Fruit fly (Drosophila melanogaster) whole organism, embryonic: ENCODE data around the gene CG32106.

Experiments
- Ada2b ChIP-seq: fragments of 200-800 bp; sonication (Bioruptor generic); IDR thresholded peaks from 2 replicates; pipeline ENCODE4 v1.3.6; 2022; ENCODE audit warnings: missing biosample characterization, missing genetic modification characterization
- Atf-2 ChIP-seq: fragments of 200-800 bp; sonication (Bioruptor generic); optimal IDR thresholded peaks from 2 replicates; lab custom pipeline; 2016; ENCODE audit warnings: missing biosample characterization, missing genetic modification characterization
- Atf6 ChIP-seq: fragments of 200-800 bp; sonication (Bioruptor generic); IDR thresholded peaks from 2 replicates; pipeline ENCODE4 v1.3.6; 2022; ENCODE audit warnings: missing biosample characterization, missing genetic modification characterization
- CG10147 ChIP-seq: fragments of 200-800 bp; sonication (Bioruptor generic); optimal IDR thresholded peaks from 2 replicates; lab custom pipeline; 2019; ENCODE audit warnings: missing biosample characterization, mild to moderate bottlenecking, missing genetic modification characterization, moderate library complexity
- CG10267 ChIP-seq: fragments of 200-800 bp; sonication (Bioruptor generic); optimal IDR thresholded peaks from 2 replicates; lab custom pipeline; 2018; ENCODE audit warnings: missing biosample characterization, mild to moderate bottlenecking, missing genetic modification characterization, moderate library complexity
- CG10366 ChIP-seq: fragments of 200-800 bp; sonication (Bioruptor generic); IDR thresholded peaks from 2 replicates; pipeline ENCODE4 v1.3.6; 2022; ENCODE audit warnings: missing biosample characterization, missing genetic modification characterization
- CG11085 ChIP-seq: fragments of 200-800 bp; sonication (Bioruptor generic); IDR thresholded peaks from 2 replicates; pipeline ENCODE4 v1.3.6; 2022; ENCODE audit warnings: missing biosample characterization, missing genetic modification characterization
- CG11723 ChIP-seq: fragments of 200-800 bp; sonication (Bioruptor generic); optimal IDR thresholded peaks from 2 replicates; lab custom pipeline; 2017; ENCODE audit warnings: missing biosample characterization, mild to moderate bottlenecking, missing genetic modification characterization
- CG12659 ChIP-seq: fragments of 200-800 bp; sonication (Bioruptor generic); optimal IDR thresholded peaks from 3 replicates; lab custom pipeline; 2017; ENCODE audit warnings: mild to moderate bottlenecking, missing biosample characterization, missing genetic modification reagents, missing genetic modification characterization
- CG12744 ChIP-seq: fragments of 200-800 bp; sonication (Bioruptor generic); optimal IDR thresholded peaks from 2 replicates; lab custom pipeline; 2016; ENCODE audit warnings: missing biosample characterization, missing genetic modification characterization
- CG13296 ChIP-seq: fragments of 200-800 bp; sonication (Bioruptor generic); optimal IDR thresholded peaks from 3 replicates; lab custom pipeline; 2018; ENCODE audit warnings: missing biosample characterization, mild to moderate bottlenecking, missing genetic modification characterization
- CG14860 ChIP-seq: fragments of 200-800 bp; sonication (Bioruptor generic); IDR thresholded peaks from 3 replicates; pipeline ENCODE4 v1.3.6; 2022; ENCODE audit warnings: missing biosample characterization, missing genetic modification characterization; ENCODE audit not compliant: partially characterized antibody
- CG15601 ChIP-seq: fragments of 200-800 bp; sonication (Bioruptor generic); optimal IDR thresholded peaks from 3 replicates; lab custom pipeline; 2019; ENCODE audit warnings: missing biosample characterization, mild to moderate bottlenecking, missing genetic modification characterization, moderate library complexity
- CG16815 ChIP-seq: fragments of 200-800 bp; sonication (Bioruptor generic); optimal IDR thresholded peaks from 3 replicates; lab custom pipeline; 2017; ENCODE audit warnings: missing biosample characterization, mild to moderate bottlenecking, missing genetic modification characterization
- CG17186 ChIP-seq: fragments of 200-800 bp; sonication (Bioruptor generic); optimal IDR thresholded peaks from 3 replicates; lab custom pipeline; 2017; ENCODE audit warnings: missing biosample characterization, missing genetic modification reagents, missing genetic modification characterization
- CG17385 ChIP-seq: fragments of 200-800 bp; sonication (Bioruptor generic); optimal IDR thresholded peaks from 3 replicates; lab custom pipeline; 2018; ENCODE audit warnings: missing biosample characterization, mild to moderate bottlenecking, missing genetic modification characterization
- CG4707 ChIP-seq: fragments of 200-800 bp; sonication (Bioruptor generic); optimal IDR thresholded peaks from 2 replicates; lab custom pipeline; 2018; ENCODE audit warnings: missing biosample characterization, mild to moderate bottlenecking, missing genetic modification characterization, moderate library complexity
- CG4820 ChIP-seq: fragments of 200-800 bp; sonication (Bioruptor generic); optimal IDR thresholded peaks from 3 replicates; lab custom pipeline; 2016; ENCODE audit warnings: missing biosample characterization, missing genetic modification characterization
- CG6175 ChIP-seq: fragments of 200-800 bp; sonication (Bioruptor generic); IDR thresholded peaks from 3 replicates; pipeline ENCODE4 v1.3.6; 2022; ENCODE audit warnings: missing biosample characterization, missing genetic modification characterization
- CG6272 ChIP-seq: fragments of 200-800 bp; sonication (Bioruptor generic); IDR thresholded peaks from 2 replicates; pipeline ENCODE4 v1.3.6; 2022; ENCODE audit warnings: missing biosample characterization, missing genetic modification characterization
- CG6689 ChIP-seq: fragments of 200-800 bp; sonication (Bioruptor generic); IDR thresholded peaks from 2 replicates; pipeline ENCODE4 v1.3.6; 2022; ENCODE audit warnings: missing biosample characterization, missing genetic modification characterization
- CTCF ChIP-seq: fragments of 200-800 bp; sonication (Bioruptor generic); optimal IDR thresholded peaks from 2 replicates; lab custom pipeline; 2017; ENCODE audit warnings: missing biosample characterization, mild to moderate bottlenecking, missing genetic modification characterization, moderate library complexity
- Camta ChIP-seq: fragments of 200-800 bp; sonication (Bioruptor generic); optimal IDR thresholded peaks from 2 replicates; lab custom pipeline; 2016; ENCODE audit warnings: missing biosample characterization, missing genetic modification characterization
- Dip3 ChIP-seq: fragments of 200-800 bp; sonication (Bioruptor generic); optimal IDR thresholded peaks from 3 replicates; lab custom pipeline; 2016; ENCODE audit warnings: missing biosample characterization, missing genetic modification characterization
- Myb ChIP-seq: fragments of 200-800 bp; sonication (Bioruptor generic); optimal IDR thresholded peaks from 2 replicates; lab custom pipeline; 2016; ENCODE audit warnings: missing biosample characterization, missing genetic modification characterization
- NC2β ChIP-seq: fragments of 200-800 bp; sonication (Bioruptor generic); optimal IDR thresholded peaks from 2 replicates; lab custom pipeline; 2016; ENCODE audit warnings: missing biosample characterization, missing genetic modification characterization
- NFAT ChIP-seq: fragments of 200-800 bp; sonication (Bioruptor generic); IDR thresholded peaks from 2 replicates; pipeline ENCODE4 v1.3.6; 2022; ENCODE audit warnings: missing biosample characterization, missing genetic modification characterization
- Ptx1 ChIP-seq: fragments of 200-800 bp; sonication (Bioruptor generic); IDR thresholded peaks from 2 replicates; pipeline ENCODE4 v1.3.6; 2022; ENCODE audit warnings: missing biosample characterization, missing genetic modification characterization
- Taf1 ChIP-seq: fragments of 200-800 bp; sonication (Bioruptor generic); IDR thresholded peaks from 2 replicates; pipeline ENCODE4 v1.3.6; 2022; ENCODE audit warnings: missing biosample characterization, missing genetic modification characterization
- Xbp1 ChIP-seq: fragments of 200-800 bp; sonication (Bioruptor generic); optimal IDR thresholded peaks from 3 replicates; lab custom pipeline; 2016; ENCODE audit warnings: missing biosample characterization, mild to moderate bottlenecking, missing genetic modification characterization
- aop ChIP-seq: fragments of 200-800 bp; sonication (Bioruptor generic); IDR thresholded peaks from 2 replicates; pipeline ENCODE4 v1.3.6; 2022; ENCODE audit warnings: missing biosample characterization, missing genetic modification characterization
- bowl ChIP-seq: fragments of 200-800 bp; sonication (Bioruptor generic); IDR thresholded peaks from 2 replicates; pipeline ENCODE4 v1.3.6; 2022; ENCODE audit warnings: missing biosample characterization, missing genetic modification characterization
- cato ChIP-seq: fragments of 200-800 bp; sonication (Bioruptor generic); optimal IDR thresholded peaks from 2 replicates; lab custom pipeline; 2016; ENCODE audit warnings: missing biosample characterization, missing genetic modification characterization, borderline replicate concordance
- crc ChIP-seq: fragments of 200-800 bp; sonication (Bioruptor generic); optimal IDR thresholded peaks from 2 replicates; lab custom pipeline; 2016; ENCODE audit warnings: missing biosample characterization, missing genetic modification characterization
- cwo ChIP-seq: fragments of 200-800 bp; sonication (Bioruptor generic); optimal IDR thresholded peaks from 3 replicates; lab custom pipeline; 2017; ENCODE audit warnings: missing biosample characterization, missing genetic modification characterization, mild to moderate bottlenecking, moderate library complexity, missing genetic modification reagents
- disco-r ChIP-seq: fragments of 200-800 bp; sonication (Bioruptor generic); optimal IDR thresholded peaks from 2 replicates; lab custom pipeline; 2016; ENCODE audit warnings: missing biosample characterization, missing genetic modification characterization
- esg ChIP-seq: fragments of 200-800 bp; sonication (Bioruptor generic); conservative IDR thresholded peaks from 2 replicates; pipeline ENCODE4 v1.3.6; 2022; ENCODE audit warnings: missing biosample characterization, missing genetic modification characterization
- grn ChIP-seq: fragments of 200-800 bp; sonication (Bioruptor generic); optimal IDR thresholded peaks from 3 replicates; lab custom pipeline; 2017; ENCODE audit warnings: missing biosample characterization, missing genetic modification characterization
- her ChIP-seq: fragments of 200-800 bp; sonication (Bioruptor generic); optimal IDR thresholded peaks from 2 replicates; lab custom pipeline; 2016; ENCODE audit warnings: missing biosample characterization, missing genetic modification characterization
- hth ChIP-seq: fragments of >200 bp; optimal IDR thresholded peaks from 2 replicates; lab custom pipeline; 2017; ENCODE audit warnings: inconsistent platforms
- maf-S ChIP-seq: fragments of 200-800 bp; sonication (Bioruptor generic); optimal IDR thresholded peaks from 2 replicates; lab custom pipeline; 2016; ENCODE audit warnings: missing biosample characterization, missing genetic modification characterization
- mam ChIP-seq: fragments of 200-800 bp; sonication (Bioruptor generic); optimal IDR thresholded peaks from 3 replicates; lab custom pipeline; 2016; ENCODE audit warnings: missing biosample characterization, missing genetic modification characterization
- nerfin-2 ChIP-seq: fragments of 200-800 bp; sonication (Bioruptor generic); IDR thresholded peaks from 2 replicates; pipeline ENCODE4 v1.3.6; 2022; ENCODE audit warnings: missing biosample characterization, missing genetic modification characterization; ENCODE audit not compliant: partially characterized antibody
- pb ChIP-seq: fragments of 200-800 bp; sonication (Bioruptor generic); optimal IDR thresholded peaks from 3 replicates; lab custom pipeline; 2016; ENCODE audit warnings: missing biosample characterization, missing genetic modification characterization
- psq ChIP-seq: fragments of 200-800 bp; sonication (Bioruptor generic); optimal IDR thresholded peaks from 2 replicates; lab custom pipeline; 2017; ENCODE audit warnings: missing biosample characterization, missing genetic modification characterization
- row ChIP-seq: fragments of 200-800 bp; sonication (Bioruptor generic); IDR thresholded peaks from 3 replicates; pipeline ENCODE4 v1.3.6; 2022; ENCODE audit warnings: missing biosample characterization, missing genetic modification characterization
- sc ChIP-seq, 3 experiments: fragments of >200 bp in 2 of 3; fragments of 200-800 bp in 1 of 3; sonication (Bioruptor generic) in 1 of 3; optimal IDR thresholded peaks; 2 replicates in 2 of 3; 3 replicates in 1 of 3; lab custom pipeline; 2017; ENCODE audit warnings: mild to moderate bottlenecking in 1 of 3, missing biosample characterization in 1 of 3, missing genetic modification characterization in 1 of 3, missing genetic modification reagents in 1 of 3
- tap ChIP-seq: fragments of 200-800 bp; optimal IDR thresholded peaks from 3 replicates; lab custom pipeline; 2019; ENCODE audit warnings: missing biosample characterization, mild to moderate bottlenecking, missing genetic modification characterization, moderate library complexity
- wek ChIP-seq: fragments of 200-800 bp; sonication (Bioruptor generic); optimal IDR thresholded peaks from 3 replicates; lab custom pipeline; 2018; ENCODE audit warnings: missing biosample characterization, mild to moderate bottlenecking, missing genetic modification characterization, moderate library complexity
- zf30C ChIP-seq: fragments of 200-800 bp; sonication (Bioruptor generic); optimal IDR thresholded peaks from 3 replicates; lab custom pipeline; 2018; ENCODE audit warnings: missing biosample characterization, mild to moderate bottlenecking, missing genetic modification characterization

CG32106 gene

dm6 chr3L:12803159-12804034 lies 24.9 kb upstream of the CG32106 start (continued):
- TF ChIP-seq CG17385 (GFP tag; lab: Kevin White, UChicago) (peak; percentile 35), CG6175 (no peak), CG4820 (GFP tag; lab: Kevin White, UChicago) (no peak), Xbp1 (GFP tag; lab: Kevin White, UChicago) (peak; percentile 33), CG15601 (tag; lab: Kevin White, UChicago) (no peak), grn (no peak), aop (GFP tag; lab: Robert Waterston, UW) (no peak), cato (no peak), esg (GFP tag; lab: Robert Waterston, UW) (peak; percentile 18; the same call in 1 of the 2 replicates), Camta (GFP tag; lab: Kevin White, UChicago) (peak; percentile 38), CG10366 (no peak), CG16815 (GFP tag; lab: Kevin White, UChicago) (peak; percentile 36), CG10147 (peak; percentile 63), bowl (GFP tag; lab: Robert Waterston, UW) (no peak), NC2β (GFP tag; lab: Kevin White, UChicago) (no peak), Atf-2 (GFP tag; lab: Kevin White, UChicago) (peak; percentile 38), disco-r (no peak), CG14860 (GFP tag; lab: Robert Waterston, UW) (no peak), Ada2b (GFP tag; lab: Robert Waterston, UW) (peak; percentile 23; the same call in 1 of the 2 replicates), Ptx1 (GFP tag; lab: Robert Waterston, UW) (no peak), wek (no peak), hth (lab: Kevin White, UChicago) (no peak), CG10267 (tag; lab: Kevin White, UChicago) (peak; percentile 29), Dip3 (GFP tag; lab: Kevin White, UChicago) (peak; percentile 56), CG13296 (GFP tag; lab: Kevin White, UChicago) (peak; percentile 28), maf-S (GFP tag; lab: Kevin White, UChicago) (peak; percentile 38), sc (optimal IDR thresholded peaks at IDR 0.05; lab: Kevin White, UChicago) (no peak), sc (GFP tag; optimal IDR thresholded peaks at IDR 0.05; lab: Kevin White, UChicago) (no peak), CG4707 (GFP tag; lab: Kevin White, UChicago) (no peak), mam (GFP tag; lab: Kevin White, UChicago) (peak; percentile 68), Myb (peak; percentile 35), nerfin-2 (no peak), CG17186 (no peak), zf30C (GFP tag; lab: Kevin White, UChicago) (no peak), her (GFP tag; lab: Kevin White, UChicago) (peak; percentile 6), CTCF (GFP tag; lab: Kevin White, UChicago) (no peak), CG6689 (0 out of 2 replicates have a peak, but pooled peaks have one; percentile 26), CG12659 (GFP tag; lab: Kevin White, UChicago) (peak; percentile 45), CG6272 (GFP tag; lab: Robert Waterston, UW) (no peak), NFAT (GFP tag; lab: Robert Waterston, UW) (no peak), cwo (GFP tag; lab: Kevin White, UChicago) (peak; percentile 93), Atf6 (GFP tag; lab: Robert Waterston, UW) (0 out of 2 replicates have a peak, but pooled peaks have one; percentile 28), psq (GFP tag; lab: Kevin White, UChicago) (no peak), CG12744 (GFP tag; lab: Kevin White, UChicago) (peak; percentile 58), Taf1 (peak; percentile 48; the same call in 1 of the 2 replicates), crc (GFP tag; lab: Kevin White, UChicago) (peak; percentile 55), CG11085 (no peak), CG11723 (GFP tag; lab: Kevin White, UChicago) (no peak), pb (peak; percentile 2), tap (tag; lab: Kevin White, UChicago) (peak; percentile 37), row (peak; percentile 60; the same call in 2 of the 3 replicates)
